Worm (Caenorhabditis elegans): ENCODE measurements around the gene F37C12.10.

DNA sequence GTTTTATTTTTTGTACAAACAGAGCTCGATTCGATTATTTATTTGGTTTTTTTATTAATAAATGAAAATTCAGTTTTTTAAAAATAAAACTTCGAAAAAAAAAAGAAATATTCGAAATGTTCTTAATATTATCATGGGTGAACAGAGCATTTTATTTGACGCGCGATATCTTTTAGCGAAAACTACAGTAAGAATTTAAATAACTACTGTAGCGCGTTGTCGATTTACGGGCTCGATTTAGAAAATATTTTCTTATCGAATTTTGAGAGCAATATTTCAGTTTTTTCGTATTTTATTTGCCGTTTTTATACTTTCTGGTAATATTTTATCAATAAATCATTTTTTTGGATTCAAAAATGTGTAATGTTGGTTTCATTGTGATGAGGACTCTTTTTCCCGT is 32.9 kb upstream of the F37C12.10 start:
- TF ChIP-seq flt-1 (GFP tag; IDR thresholded peaks at IDR 0.05) (no peak), klf-2 (GFP tag; conservative IDR thresholded peaks at IDR 0.05) (no peak), med-1 (GFP tag; optimal IDR thresholded peaks at IDR 0.05; ENCODE audit: insufficient read depth) (no peak), tab-1 (GFP tag; IDR thresholded peaks at IDR 0.05) (no peak), T22C8.4 (GFP tag; IDR thresholded peaks at IDR 0.05) (no peak), cog-1 (tag; optimal IDR thresholded peaks at IDR 0.05) (no peak), ztf-23 (GFP tag; IDR thresholded peaks at IDR 0.05) (no peak)

All from whole organism, midembryonic.